Worm (Caenorhabditis elegans): ENCODE data around the gene F52E1.9.

F52E1.9 gene

DNA sequence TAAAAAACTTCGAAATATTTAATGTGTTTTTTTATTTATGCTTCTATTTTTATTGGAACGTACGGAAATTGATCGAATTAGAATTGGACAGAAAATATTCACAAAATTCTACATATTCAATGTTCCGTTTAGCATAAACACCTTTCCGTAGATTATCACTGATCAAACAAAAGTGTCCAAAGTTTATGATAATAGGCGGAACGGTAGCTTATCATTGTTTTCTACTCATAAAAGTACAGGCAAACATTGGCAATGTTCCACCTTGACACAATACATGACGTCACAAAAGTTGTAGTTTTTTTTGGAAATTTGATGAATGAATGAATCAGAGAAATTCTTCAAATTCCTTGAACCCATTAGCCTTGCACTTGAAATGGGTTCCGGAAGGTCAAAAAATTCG is 1.4 kb upstream of the F52E1.9 start:
- TF ChIP-seq B0310.2 (tag; optimal IDR thresholded peaks at IDR 0.05) (no peak), aly-1 (tag; optimal IDR thresholded peaks at IDR 0.05) (no peak), flt-1 (GFP tag; IDR thresholded peaks at IDR 0.05) (no peak), hmbx-1 (tag; optimal IDR thresholded peaks at IDR 0.05) (no peak), scrt-1 (GFP tag; IDR thresholded peaks at IDR 0.05) (no peak), hnd-1 (tag; optimal IDR thresholded peaks at IDR 0.05) (no peak), ets-7 (tag; optimal IDR thresholded peaks at IDR 0.05) (no peak), ceh-36 (tag; optimal IDR thresholded peaks at IDR 0.05) (no peak), hmg-4 (GFP tag; optimal IDR thresholded peaks at IDR 0.05) (no peak), tbx-11 (GFP tag; IDR thresholded peaks at IDR 0.05) (no peak), ceh-13 (GFP tag; optimal IDR thresholded peaks at IDR 0.05) (no peak), sea-1 (GFP tag; conservative IDR thresholded peaks at IDR 0.05) (no peak), tbx-37 (GFP tag; conservative IDR thresholded peaks at IDR 0.05) (no peak), F13C5.2 (tag; optimal IDR thresholded peaks at IDR 0.05) (no peak)

DNA sequence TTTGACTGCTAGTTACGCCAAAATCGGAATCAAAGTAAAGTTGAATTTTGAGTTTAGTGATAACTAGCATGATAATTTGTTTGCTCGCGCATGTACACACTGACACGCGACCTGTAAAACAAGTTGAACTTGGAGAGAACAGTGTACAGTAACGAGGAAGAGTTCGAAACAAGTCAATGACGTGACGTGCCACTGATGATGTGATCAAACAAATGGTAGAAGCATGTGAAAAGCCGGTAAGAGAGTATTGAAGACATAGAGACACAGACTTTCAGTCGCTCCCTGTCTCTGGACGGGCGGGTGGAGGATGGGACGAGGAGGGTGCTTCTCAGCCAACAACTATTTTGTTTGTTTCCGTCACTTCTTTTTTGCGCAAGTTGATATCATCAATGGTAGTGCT is 683 bp upstream of the F52E1.9 start:
- TF ChIP-seq ets-7 (tag; optimal IDR thresholded peaks at IDR 0.05) (no peak), B0310.2 (tag; optimal IDR thresholded peaks at IDR 0.05) (no peak), ceh-13 (GFP tag; optimal IDR thresholded peaks at IDR 0.05) (no peak), flt-1 (GFP tag; IDR thresholded peaks at IDR 0.05) (no peak), pes-1 (GFP tag; IDR thresholded peaks at IDR 0.05) (no peak), hnd-1 (tag; optimal IDR thresholded peaks at IDR 0.05) (no peak)

DNA sequence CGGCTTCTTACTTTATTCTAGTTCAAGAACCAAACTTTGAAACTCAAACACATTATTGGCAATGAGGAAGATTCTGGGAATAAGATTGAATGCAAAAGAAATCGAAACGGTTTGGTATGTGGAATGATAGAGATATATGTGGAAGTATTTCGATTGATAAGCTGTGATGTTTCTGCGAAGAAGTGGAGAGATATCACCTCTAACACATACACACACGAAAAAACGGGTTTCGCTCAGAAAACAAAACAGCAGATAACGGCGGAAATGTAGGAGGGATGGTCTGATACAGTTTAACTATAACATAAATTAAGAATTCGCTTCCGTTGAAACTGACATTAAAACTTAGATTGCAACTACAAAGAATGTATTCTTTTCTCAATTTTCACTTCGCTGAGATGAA is 1.2 kb downstream of the F52E1.9 start:
- TF ChIP-seq tra-4 (tag; optimal IDR thresholded peaks at IDR 0.05) (no peak), B0310.2 (tag; optimal IDR thresholded peaks at IDR 0.05) (no peak)

DNA sequence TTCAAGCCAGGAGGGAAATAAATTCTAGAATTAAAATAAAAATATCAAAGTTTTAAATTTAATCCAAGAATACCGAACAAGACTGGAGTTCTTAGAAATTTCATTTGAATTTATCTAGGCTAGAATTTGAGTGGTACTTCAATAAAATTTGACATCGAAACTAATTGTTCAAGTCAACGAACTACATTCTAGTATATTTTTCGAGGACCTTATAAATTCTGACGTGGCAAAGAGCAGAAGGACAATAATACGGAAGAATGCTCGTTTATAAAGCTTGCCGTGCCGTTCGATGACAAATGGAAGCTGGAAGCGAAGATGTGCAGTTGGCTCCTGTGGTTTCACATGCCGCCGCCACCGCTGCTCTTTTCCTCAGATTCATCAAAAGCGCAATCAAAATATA is 1.7 kb downstream of the F52E1.9 start:
- no peak for TF ChIP-seq hmbx-1 (tag; optimal IDR thresholded peaks at IDR 0.05)
- TF ChIP-seq scrt-1 (GFP tag; IDR thresholded peaks at IDR 0.05): no peak
- TF ChIP-seq tbx-11 (GFP tag; IDR thresholded peaks at IDR 0.05): no peak

DNA sequence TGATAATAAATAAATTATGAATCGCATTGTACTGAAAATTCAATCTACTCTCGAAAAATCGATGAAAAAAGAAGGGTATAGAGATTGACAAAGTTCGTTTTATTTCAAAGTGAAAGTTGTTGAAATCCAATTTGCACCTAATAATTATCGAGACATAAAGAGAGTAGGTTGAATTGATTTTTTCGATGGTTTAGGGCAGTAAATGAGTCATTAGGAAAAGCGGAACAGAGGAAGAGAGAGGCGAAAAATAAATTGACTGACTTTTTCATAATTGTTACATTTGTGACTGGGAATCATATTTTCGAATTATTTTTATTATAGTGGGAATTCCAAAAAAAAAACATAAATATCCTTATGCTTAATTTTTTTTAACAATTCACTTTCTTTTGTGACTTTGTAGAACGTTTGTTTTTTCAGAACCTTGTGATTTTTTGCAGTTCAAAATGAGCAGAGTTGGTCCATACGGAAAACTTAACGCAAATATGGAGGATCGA is 8.1 kb downstream of the F52E1.9 start, which contains the start of the genes pho-6 and F52E1.3:
Gene pho-6, minus strand, starts transcription at position 101 of the 494 bp plus-strand sequence.
Gene F52E1.3, plus strand, starts transcription at position 444 of the 494 bp plus-strand sequence.
- TF ChIP-seq scrt-1 (GFP tag; IDR thresholded peaks at IDR 0.05) (no peak), tra-4 (tag; optimal IDR thresholded peaks at IDR 0.05) (no peak), hmg-4 (GFP tag; optimal IDR thresholded peaks at IDR 0.05) (no peak), F13C5.2 (tag; optimal IDR thresholded peaks at IDR 0.05) (no peak), flt-1 (GFP tag; IDR thresholded peaks at IDR 0.05) (no peak), ama-1 (optimal IDR thresholded peaks at IDR 0.05) (no peak), hnd-1 (tag; optimal IDR thresholded peaks at IDR 0.05) (no peak), tbx-11 (GFP tag; IDR thresholded peaks at IDR 0.05) (no peak), ceh-36 (tag; optimal IDR thresholded peaks at IDR 0.05) (no peak), tbx-37 (GFP tag; conservative IDR thresholded peaks at IDR 0.05) (no peak), B0310.2 (tag; optimal IDR thresholded peaks at IDR 0.05) (no peak), ceh-13 (GFP tag; optimal IDR thresholded peaks at IDR 0.05) (no peak), pes-1 (GFP tag; IDR thresholded peaks at IDR 0.05) (no peak), ets-7 (tag; optimal IDR thresholded peaks at IDR 0.05) (no peak)

DNA sequence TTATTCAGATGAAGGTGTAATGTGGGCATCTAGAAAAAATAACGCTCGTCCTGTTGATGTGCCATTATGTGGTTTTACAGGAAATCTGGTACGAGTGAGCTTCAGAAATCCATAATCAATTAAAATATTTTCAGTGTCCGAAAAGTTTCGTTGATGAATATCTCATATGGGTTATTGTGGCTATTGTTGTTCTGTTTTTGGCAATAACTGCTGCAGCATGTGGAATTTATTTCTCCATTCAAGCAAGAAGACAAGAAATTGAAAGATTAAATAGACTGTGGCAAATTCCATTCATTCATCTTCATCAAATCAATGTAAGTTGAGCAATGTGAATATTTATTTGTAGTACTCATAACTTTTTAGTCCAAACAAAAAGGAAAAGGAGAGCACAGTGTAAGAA is 13.2 kb downstream of the F52E1.9 start:
- TF ChIP-seq hnd-1 (tag; optimal IDR thresholded peaks at IDR 0.05): no peak
- TF ChIP-seq tbx-11 (GFP tag; IDR thresholded peaks at IDR 0.05): no peak
- no peak for TF ChIP-seq sea-1 (GFP tag; conservative IDR thresholded peaks at IDR 0.05)
- no peak for TF ChIP-seq F13C5.2 (tag; optimal IDR thresholded peaks at IDR 0.05)
- TF ChIP-seq ets-7 (tag; optimal IDR thresholded peaks at IDR 0.05): no peak
- TF ChIP-seq flt-1 (GFP tag; IDR thresholded peaks at IDR 0.05): no peak
- no peak for TF ChIP-seq tra-4 (tag; optimal IDR thresholded peaks at IDR 0.05)
- TF ChIP-seq ceh-36 (tag; optimal IDR thresholded peaks at IDR 0.05): no peak
- no peak for TF ChIP-seq hmg-4 (GFP tag; optimal IDR thresholded peaks at IDR 0.05)
- TF ChIP-seq B0310.2 (tag; optimal IDR thresholded peaks at IDR 0.05): no peak
- TF ChIP-seq ceh-13 (GFP tag; optimal IDR thresholded peaks at IDR 0.05): no peak
- TF ChIP-seq hmbx-1 (tag; optimal IDR thresholded peaks at IDR 0.05): no peak
- TF ChIP-seq scrt-1 (GFP tag; IDR thresholded peaks at IDR 0.05): no peak
- TF ChIP-seq aly-1 (tag; optimal IDR thresholded peaks at IDR 0.05): no peak
- no peak for TF ChIP-seq ama-1 (optimal IDR thresholded peaks at IDR 0.05)
- TF ChIP-seq tbx-37 (GFP tag; conservative IDR thresholded peaks at IDR 0.05): no peak
- TF ChIP-seq pes-1 (GFP tag; IDR thresholded peaks at IDR 0.05): no peak

DNA sequence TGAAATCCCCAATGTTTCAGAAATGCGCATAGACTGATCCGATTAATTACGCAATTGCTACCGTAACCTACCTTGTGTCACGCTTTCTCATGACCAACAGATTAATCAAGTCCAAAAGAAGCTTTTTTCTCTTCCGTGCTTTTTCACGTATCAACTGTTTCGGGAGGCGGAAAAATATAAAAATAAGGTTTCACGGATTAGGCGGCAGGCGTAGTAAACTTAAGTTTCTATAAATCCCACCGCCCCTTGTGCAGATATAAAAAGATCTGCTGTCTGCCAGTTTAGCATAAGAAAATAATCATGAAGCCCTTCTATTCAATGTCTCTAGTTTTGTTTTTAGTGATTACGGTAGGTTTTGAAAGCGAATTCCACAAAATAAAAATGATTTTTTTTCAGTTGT is 15.4 kb downstream of the F52E1.9 start, which contains the start of gene gcy-7:
Gene gcy-7, plus strand, starts transcription at position 301 of the 400 bp plus-strand sequence.
- TF ChIP-seq tbx-11 (GFP tag; IDR thresholded peaks at IDR 0.05): no peak

DNA sequence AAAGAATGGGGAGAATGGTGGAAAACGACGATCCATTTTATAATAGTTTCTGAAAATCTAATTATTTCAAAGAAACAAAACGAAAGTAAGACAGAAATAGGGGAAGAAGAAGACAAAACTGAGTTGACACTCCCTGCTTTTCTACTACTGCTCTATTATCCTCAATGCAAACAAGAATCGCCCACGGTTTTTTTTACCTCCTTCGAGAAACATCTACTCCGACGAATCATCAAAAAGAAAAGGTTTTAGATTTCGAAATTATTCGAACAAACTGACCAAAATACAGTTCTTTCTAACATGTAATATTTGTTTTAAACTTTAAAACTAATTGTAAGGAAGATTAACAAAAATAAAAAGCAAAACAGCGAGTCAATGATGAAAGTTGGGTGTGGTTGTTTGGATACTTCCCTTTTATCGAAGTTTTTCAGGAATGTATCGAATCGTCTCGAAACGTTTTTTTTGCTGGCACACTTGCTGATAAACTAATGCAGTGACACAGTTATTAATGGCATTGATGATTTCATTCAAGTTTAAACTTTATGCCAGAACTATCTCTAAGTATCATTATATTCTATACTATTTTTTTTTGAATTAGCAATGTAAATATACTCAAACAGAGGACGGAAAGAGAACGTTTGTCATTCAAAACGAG is 16.5 kb downstream of the F52E1.9 start, which contains the start of gene hsp-17:
Gene hsp-17, minus strand, starts transcription at position 51 of the 652 bp plus-strand sequence.
- TF ChIP-seq ceh-36 (tag; optimal IDR thresholded peaks at IDR 0.05) (no peak), B0310.2 (tag; optimal IDR thresholded peaks at IDR 0.05) (no peak), F13C5.2 (tag; optimal IDR thresholded peaks at IDR 0.05) (no peak), hmg-4 (GFP tag; optimal IDR thresholded peaks at IDR 0.05) (no peak), ceh-13 (GFP tag; optimal IDR thresholded peaks at IDR 0.05) (no peak), hnd-1 (tag; optimal IDR thresholded peaks at IDR 0.05) (no peak), tbx-37 (GFP tag; conservative IDR thresholded peaks at IDR 0.05) (no peak), tra-4 (tag; optimal IDR thresholded peaks at IDR 0.05) (no peak), pes-1 (GFP tag; IDR thresholded peaks at IDR 0.05) (no peak), ama-1 (optimal IDR thresholded peaks at IDR 0.05) (no peak), scrt-1 (GFP tag; IDR thresholded peaks at IDR 0.05) (no peak), hmbx-1 (tag; optimal IDR thresholded peaks at IDR 0.05) (no peak), aly-1 (tag; optimal IDR thresholded peaks at IDR 0.05) (no peak)

All from whole organism, early embryonic.